Fruit fly (Drosophila melanogaster) whole organism, adult: ENCODE measurements around the gene HINT1.

Experiments
- CG11617 ChIP-seq: fragments of 200-800 bp; sonication (Bioruptor generic); optimal IDR thresholded peaks from 2 replicates; lab custom pipeline; 2017; ENCODE audit warnings: mild to moderate bottlenecking, missing biosample characterization, missing genetic modification reagents, missing genetic modification characterization
- CG12768 ChIP-seq: fragments of 200-800 bp; sonication (Bioruptor generic); optimal IDR thresholded peaks from 2 replicates; lab custom pipeline; 2017; ENCODE audit warnings: missing biosample characterization, missing genetic modification characterization, mild to moderate bottlenecking, moderate library complexity, missing genetic modification reagents
- CG14711 ChIP-seq: fragments of 200-800 bp; sonication (Bioruptor generic); optimal IDR thresholded peaks from 2 replicates; lab custom pipeline; 2018; ENCODE audit warnings: missing biosample characterization, mild to moderate bottlenecking, missing genetic modification characterization, moderate library complexity
- CG1620 ChIP-seq: fragments of 200-800 bp; sonication (Bioruptor generic); optimal IDR thresholded peaks from 2 replicates; lab custom pipeline; 2016; ENCODE audit warnings: missing biosample characterization, missing genetic modification characterization
- CG33017 ChIP-seq: fragments of 200-800 bp; sonication (Bioruptor generic); optimal IDR thresholded peaks from 2 replicates; lab custom pipeline; 2018; ENCODE audit warnings: missing biosample characterization, mild to moderate bottlenecking, missing genetic modification characterization, moderate library complexity
- CG5204 ChIP-seq: fragments of 200-800 bp; sonication (Bioruptor generic); optimal IDR thresholded peaks from 2 replicates; lab custom pipeline; 2016; ENCODE audit warnings: missing biosample characterization, missing genetic modification characterization
- CG7045 ChIP-seq: fragments of 200-800 bp; sonication (Bioruptor generic); optimal IDR thresholded peaks from 2 replicates; lab custom pipeline; 2017; ENCODE audit warnings: missing biosample characterization, mild to moderate bottlenecking, missing genetic modification characterization
- CG7101 ChIP-seq: fragments of 200-800 bp; sonication (Bioruptor generic); optimal IDR thresholded peaks from 2 replicates; lab custom pipeline; 2018; ENCODE audit warnings: missing biosample characterization, mild to moderate bottlenecking, missing genetic modification characterization, moderate library complexity
- Clk ChIP-seq: fragments of 200-800 bp; sonication (Bioruptor generic); optimal IDR thresholded peaks from 2 replicates; lab custom pipeline; 2017; ENCODE audit warnings: missing biosample characterization, missing genetic modification characterization
- Crg-1 ChIP-seq: fragments of 200-800 bp; sonication (Bioruptor generic); optimal IDR thresholded peaks from 2 replicates; lab custom pipeline; 2016; ENCODE audit warnings: missing biosample characterization, missing genetic modification characterization
- Hr96 ChIP-seq: fragments of 200-800 bp; sonication (Bioruptor generic); optimal IDR thresholded peaks from 2 replicates; lab custom pipeline; 2016; ENCODE audit warnings: missing biosample characterization, missing genetic modification characterization
- Mnt ChIP-seq: fragments of 200-800 bp; sonication (Bioruptor generic); optimal IDR thresholded peaks from 2 replicates; lab custom pipeline; 2016; ENCODE audit warnings: missing biosample characterization, mild to moderate bottlenecking, missing genetic modification characterization
- bab1 ChIP-seq: fragments of 200-800 bp; sonication (Bioruptor generic); optimal IDR thresholded peaks from 3 replicates; lab custom pipeline; 2019; ENCODE audit warnings: missing biosample characterization, mild to moderate bottlenecking, missing genetic modification characterization, moderate library complexity
- cic ChIP-seq: fragments of 200-800 bp; sonication (Bioruptor generic); optimal IDR thresholded peaks from 2 replicates; lab custom pipeline; 2017; ENCODE audit warnings: missing biosample characterization, mild to moderate bottlenecking, missing genetic modification characterization, moderate library complexity
- cnc ChIP-seq, 2 experiments: fragments of >200 bp; optimal IDR thresholded peaks; 2 replicates each; lab custom pipeline; 2017
- kay ChIP-seq: fragments of 200-800 bp; sonication (Bioruptor generic); peaks from one replicate; lab custom pipeline; 2016; ENCODE audit warnings: missing biosample characterization, missing genetic modification characterization, borderline replicate concordance
- ovo ChIP-seq: fragments of 200-800 bp; sonication (Bioruptor generic); optimal IDR thresholded peaks from 2 replicates; lab custom pipeline; 2016; ENCODE audit warnings: missing biosample characterization, missing genetic modification characterization
- pad ChIP-seq: fragments of 200-800 bp; sonication (Bioruptor generic); optimal IDR thresholded peaks from 3 replicates; lab custom pipeline; 2017; ENCODE audit warnings: missing biosample characterization, missing genetic modification characterization, mild to moderate bottlenecking, moderate library complexity, missing genetic modification reagents
- tj ChIP-seq: fragments of 200-800 bp; sonication (Bioruptor generic); optimal IDR thresholded peaks from 3 replicates; lab custom pipeline; 2017; ENCODE audit warnings: missing biosample characterization, mild to moderate bottlenecking, missing genetic modification characterization, moderate library complexity
- toe ChIP-seq: fragments of 200-800 bp; sonication (Bioruptor generic); optimal IDR thresholded peaks from 2 replicates; lab custom pipeline; 2016; ENCODE audit warnings: missing biosample characterization, missing genetic modification characterization

HINT1 gene

dm6 chr2L:2769476-2770185, at the start of gene HINT1, which contains the start of gene colt:
HINT1 (plus strand) TSS chr2L:2770135.
colt (minus strand) TSS chr2L:2770069.
- TF ChIP-seq cnc (optimal IDR thresholded peaks at IDR 0.05; lab: Kevin White, UChicago) (no peak), CG12768 (peak; percentile 92), CG33017 (tag; lab: Kevin White, UChicago) (peak; percentile 27), tj (GFP tag; lab: Kevin White, UChicago) (peak; percentile 61), CG14711 (tag; lab: Kevin White, UChicago) (peak; percentile 52), kay (GFP tag; lab: Kevin White, UChicago) (no peak), toe (GFP tag; lab: Kevin White, UChicago) (peak; percentile 83), ovo (GFP tag; lab: Kevin White, UChicago) (peak; percentile 20), Hr96 (GFP tag; lab: Kevin White, UChicago) (peak; percentile 76), CG1620 (GFP tag; lab: Kevin White, UChicago) (peak; percentile 23), pad (GFP tag; lab: Kevin White, UChicago) (peak; percentile 15), Clk (GFP tag; lab: Kevin White, UChicago) (peak; percentile 56), CG11617 (GFP tag; lab: Kevin White, UChicago) (peak; percentile 77), Crg-1 (GFP tag; lab: Kevin White, UChicago) (no peak), CG5204 (GFP tag; lab: Kevin White, UChicago) (no peak), CG7045 (peak; percentile 56), Mnt (GFP tag; lab: Kevin White, UChicago) (peak; percentile 50), bab1 (peak; percentile 10), CG7101 (tag; lab: Kevin White, UChicago) (peak; percentile 40), cic (GFP tag; lab: Kevin White, UChicago) (peak; percentile 59)

dm6 chr2L:2720368-2720767, 49.6 kb upstream of the HINT1 start:
- TF ChIP-seq CG5204 (GFP tag; lab: Kevin White, UChicago) (no peak), CG33017 (tag; lab: Kevin White, UChicago) (no peak), Hr96 (GFP tag; lab: Kevin White, UChicago) (no peak), tj (GFP tag; lab: Kevin White, UChicago) (no peak), cnc (optimal IDR thresholded peaks at IDR 0.05; lab: Kevin White, UChicago) (no peak), Clk (GFP tag; lab: Kevin White, UChicago) (no peak), Crg-1 (GFP tag; lab: Kevin White, UChicago) (no peak), CG1620 (GFP tag; lab: Kevin White, UChicago) (no peak), bab1 (no peak), CG7101 (tag; lab: Kevin White, UChicago) (no peak), cic (GFP tag; lab: Kevin White, UChicago) (no peak), kay (GFP tag; lab: Kevin White, UChicago) (no peak), CG7045 (no peak), CG11617 (GFP tag; lab: Kevin White, UChicago) (no peak), CG12768 (no peak), CG14711 (tag; lab: Kevin White, UChicago) (no peak), Mnt (GFP tag; lab: Kevin White, UChicago) (no peak)

DNA sequence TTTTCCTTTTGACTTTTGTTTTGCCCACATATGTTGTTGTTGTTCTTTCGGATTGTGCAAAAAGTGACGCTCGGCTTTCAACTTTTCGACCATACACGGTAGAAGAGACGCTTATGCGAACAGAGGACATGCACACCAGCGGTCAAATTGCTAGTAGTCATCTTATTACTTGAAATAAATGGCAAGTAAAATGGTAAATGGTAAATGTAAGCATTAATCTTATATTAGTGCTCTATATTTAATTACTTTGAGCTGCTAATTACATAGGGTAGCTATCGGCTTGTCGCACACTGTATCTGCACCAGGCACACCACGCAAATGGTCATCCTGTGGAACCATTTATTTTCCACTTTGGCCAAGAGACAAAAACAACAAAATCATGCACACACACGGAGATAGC, 48.6 kb upstream of the HINT1 start:
- TF ChIP-seq CG7101 (tag; lab: Kevin White, UChicago): no peak
- TF ChIP-seq bab1: no peak
- TF ChIP-seq CG14711 (tag; lab: Kevin White, UChicago): no peak
- no peak for TF ChIP-seq tj (GFP tag; lab: Kevin White, UChicago)
- TF ChIP-seq Mnt (GFP tag; lab: Kevin White, UChicago): no peak
- TF ChIP-seq CG12768: no peak
- no peak for TF ChIP-seq kay (GFP tag; lab: Kevin White, UChicago)
- TF ChIP-seq Clk (GFP tag; lab: Kevin White, UChicago): no peak
- no peak for TF ChIP-seq CG33017 (tag; lab: Kevin White, UChicago)
- no peak for TF ChIP-seq ovo (GFP tag; lab: Kevin White, UChicago)
- no peak for TF ChIP-seq cnc (optimal IDR thresholded peaks at IDR 0.05; lab: Kevin White, UChicago)

- TF ChIP-seq bab1 (no peak), pad (GFP tag; lab: Kevin White, UChicago) (no peak), CG5204 (GFP tag; lab: Kevin White, UChicago) (no peak), Hr96 (GFP tag; lab: Kevin White, UChicago) (no peak)
These were observed 46.8 kb upstream of the HINT1 start for dm6 chr2L:2723100-2723499.

dm6 chr2L:2724459-2724858, 45.5 kb upstream of the HINT1 start:
- no peak for TF ChIP-seq Clk (GFP tag; lab: Kevin White, UChicago)

DNA sequence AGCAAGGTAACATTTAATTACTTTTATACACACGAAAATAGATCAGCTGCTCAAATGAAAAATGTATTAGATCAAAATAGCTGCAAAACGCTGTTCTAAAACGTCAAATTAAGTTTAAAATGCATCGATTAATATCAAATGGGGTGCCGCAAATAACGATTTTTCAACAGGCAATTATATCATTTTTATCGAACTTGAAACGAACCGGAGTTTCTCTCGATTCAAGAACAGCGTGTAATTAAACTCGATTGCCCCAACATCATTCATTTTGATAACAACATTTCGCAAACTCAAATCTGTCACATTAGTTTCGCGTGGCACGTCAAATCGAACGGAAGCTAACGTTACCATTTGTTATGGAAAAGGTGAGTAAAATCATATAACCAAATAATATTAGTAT, 44.6 kb upstream of the HINT1 start, which contains the start of gene CG31689:
CG31689 (plus strand) TSS at position 301 of the 400 bp plus-strand sequence.
- TF ChIP-seq CG33017 (tag; lab: Kevin White, UChicago): no peak
- no peak for TF ChIP-seq Hr96 (GFP tag; lab: Kevin White, UChicago)
- no peak for TF ChIP-seq ovo (GFP tag; lab: Kevin White, UChicago)
- no peak for TF ChIP-seq CG11617 (GFP tag; lab: Kevin White, UChicago)
- TF ChIP-seq cic (GFP tag; lab: Kevin White, UChicago): no peak
- no peak for TF ChIP-seq CG7045
- no peak for TF ChIP-seq Crg-1 (GFP tag; lab: Kevin White, UChicago)
- TF ChIP-seq Mnt (GFP tag; lab: Kevin White, UChicago): no peak
- no peak for TF ChIP-seq CG1620 (GFP tag; lab: Kevin White, UChicago)
- TF ChIP-seq CG7101 (tag; lab: Kevin White, UChicago): no peak
- TF ChIP-seq CG12768: no peak
- TF ChIP-seq Clk (GFP tag; lab: Kevin White, UChicago): no peak
- TF ChIP-seq kay (GFP tag; lab: Kevin White, UChicago): no peak
- TF ChIP-seq tj (GFP tag; lab: Kevin White, UChicago): no peak
- TF ChIP-seq bab1: no peak
